Fruit fly (Drosophila melanogaster) whole organism, prepupa: ENCODE data around the gene CG13385.

ENCODE experiments used
- CG11294 ChIP-seq: fragments of 200-800 bp; sonication (Bioruptor generic); IDR thresholded peaks from 2 replicates; pipeline ENCODE4 v1.3.6; 2022; ENCODE audit warnings: missing biosample characterization, missing genetic modification characterization
- CG31627 ChIP-seq: fragments of 200-800 bp; sonication (Bioruptor generic); optimal IDR thresholded peaks from 3 replicates; lab custom pipeline; 2016; ENCODE audit warnings: missing biosample characterization, missing genetic modification characterization
- CG8632 ChIP-seq: fragments of 200-800 bp; sonication (Bioruptor generic); optimal IDR thresholded peaks from 3 replicates; lab custom pipeline; 2016; ENCODE audit warnings: missing biosample characterization, missing genetic modification characterization
- Eip75B ChIP-seq: fragments of 200-800 bp; sonication (Bioruptor generic); optimal IDR thresholded peaks from 3 replicates; lab custom pipeline; 2016; ENCODE audit warnings: missing biosample characterization, missing genetic modification characterization
- Gug ChIP-seq: fragments of 200-800 bp; sonication (Bioruptor generic); IDR thresholded peaks from 2 replicates; pipeline ENCODE4 v1.3.6; 2022; ENCODE audit warnings: missing biosample characterization, missing genetic modification characterization
- Lpt ChIP-seq: fragments of 200-800 bp; sonication (Bioruptor generic); optimal IDR thresholded peaks from 3 replicates; lab custom pipeline; 2016; ENCODE audit warnings: missing biosample characterization, missing genetic modification characterization
- Met ChIP-seq: fragments of 200-800 bp; sonication (Bioruptor generic); optimal IDR thresholded peaks from 3 replicates; lab custom pipeline; 2016; ENCODE audit warnings: missing biosample characterization, missing genetic modification characterization
- OdsH ChIP-seq: fragments of 200-800 bp; sonication (Bioruptor generic); optimal IDR thresholded peaks from 3 replicates; lab custom pipeline; 2016; ENCODE audit warnings: missing biosample characterization, missing genetic modification characterization
- cyc ChIP-seq: fragments of 200-800 bp; sonication (Bioruptor generic); optimal IDR thresholded peaks from 3 replicates; lab custom pipeline; 2016; ENCODE audit warnings: missing biosample characterization, missing genetic modification characterization

dm6 chr2L:8370364-8371326, 25.8 kb upstream of the CG13385 start, which contains the start of gene CG17292:
- TF ChIP-seq CG8632 (GFP tag; lab: Kevin White, UChicago) (no peak), Met (GFP tag; lab: Kevin White, UChicago) (peak; percentile 9), cyc (GFP tag; lab: Kevin White, UChicago) (no peak), CG11294 (GFP tag; lab: Robert Waterston, UW) (no peak), Lpt (GFP tag; lab: Kevin White, UChicago) (peak; percentile 38), Gug (GFP tag; lab: Robert Waterston, UW) (no peak), OdsH (GFP tag; lab: Kevin White, UChicago) (no peak), Eip75B (GFP tag; lab: Kevin White, UChicago) (no peak), CG31627 (GFP tag; lab: Kevin White, UChicago) (no peak)
